Fruit fly (Drosophila melanogaster) whole organism, prepupa: ENCODE measurements around the gene AstCC.
A peak's percentile ranks its signal among the peaks of the same experiment; 100 is the strongest.

Experiments used
- Blimp-1 ChIP-seq: fragments of 200-800 bp; sonication (Bioruptor generic); optimal IDR thresholded peaks from 3 replicates; lab custom pipeline; 2017; ENCODE audit warnings: missing biosample characterization, missing genetic modification characterization, mild to moderate bottlenecking, moderate library complexity, missing genetic modification reagents
- CG11294 ChIP-seq: fragments of 200-800 bp; sonication (Bioruptor generic); IDR thresholded peaks from 2 replicates; pipeline ENCODE4 v1.3.6; 2022; ENCODE audit warnings: missing biosample characterization, missing genetic modification characterization
- CG11762 ChIP-seq: fragments of 200-800 bp; sonication (Bioruptor generic); optimal IDR thresholded peaks from 3 replicates; lab custom pipeline; 2016; ENCODE audit warnings: missing biosample characterization, missing genetic modification characterization; ENCODE audit not compliant: insufficient read depth
- CG16779 ChIP-seq: fragments of 200-800 bp; sonication (Bioruptor generic); optimal IDR thresholded peaks from 3 replicates; lab custom pipeline; 2017; ENCODE audit warnings: missing biosample characterization, mild to moderate bottlenecking, missing genetic modification characterization
- CG6792 ChIP-seq: fragments of 200-800 bp; sonication (Bioruptor generic); optimal IDR thresholded peaks from 3 replicates; lab custom pipeline; 2016; ENCODE audit warnings: missing biosample characterization, missing genetic modification characterization
- CG6854 ChIP-seq: fragments of 200-800 bp; sonication (Bioruptor generic); optimal IDR thresholded peaks from 2 replicates; lab custom pipeline; 2017; ENCODE audit warnings: missing biosample characterization, mild to moderate bottlenecking, missing genetic modification characterization
- CG8632 ChIP-seq: fragments of 200-800 bp; sonication (Bioruptor generic); optimal IDR thresholded peaks from 3 replicates; lab custom pipeline; 2016; ENCODE audit warnings: missing biosample characterization, missing genetic modification characterization
- Eip78C ChIP-seq: fragments of 200-800 bp; sonication (Bioruptor generic); peaks from one replicate; lab custom pipeline; 2016; ENCODE audit warnings: missing biosample characterization, missing genetic modification characterization
- Hr39 ChIP-seq: fragments of 200-800 bp; sonication (Bioruptor generic); optimal IDR thresholded peaks from 2 replicates; lab custom pipeline; 2016; ENCODE audit warnings: missing biosample characterization, missing genetic modification characterization
- acj6 ChIP-seq: fragments of 200-800 bp; sonication (Bioruptor generic); optimal IDR thresholded peaks from 3 replicates; lab custom pipeline; 2016; ENCODE audit warnings: missing biosample characterization, missing genetic modification characterization
- fd85E ChIP-seq: fragments of 200-800 bp; sonication (Bioruptor generic); optimal IDR thresholded peaks from 3 replicates; lab custom pipeline; 2016; ENCODE audit warnings: missing biosample characterization, missing genetic modification characterization

DNA sequence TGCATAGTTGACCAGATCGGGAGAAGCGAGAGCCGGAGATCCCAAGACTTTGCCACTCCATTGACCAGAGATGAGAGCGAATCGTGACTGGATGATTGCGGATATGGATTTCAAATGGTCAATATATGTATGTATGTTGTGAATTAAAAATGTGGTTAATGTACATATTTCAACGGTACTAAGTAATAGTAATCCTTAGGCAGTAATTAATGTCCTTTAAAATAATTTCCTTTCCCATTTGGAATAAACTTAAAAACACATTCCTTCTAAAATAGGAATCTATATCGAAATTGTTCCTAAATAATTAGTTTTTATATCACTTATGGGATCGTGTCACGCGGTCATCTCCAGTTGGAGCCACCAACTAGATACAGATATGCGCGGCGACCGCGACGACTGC is 11.1 kb downstream of the AstCC start:
- TF ChIP-seq CG8632 (GFP tag; lab: Kevin White, UChicago) (peak; percentile 10), Blimp-1 (GFP tag; lab: Kevin White, UChicago) (no peak), CG16779 (tag; lab: Kevin White, UChicago) (no peak), CG11762 (GFP tag; lab: Kevin White, UChicago) (no peak), CG6792 (peak; percentile 27), acj6 (GFP tag; lab: Kevin White, UChicago) (peak; percentile 34), fd85E (GFP tag; lab: Kevin White, UChicago) (no peak), Hr39 (GFP tag; lab: Kevin White, UChicago) (peak; percentile 2), CG11294 (GFP tag; lab: Robert Waterston, UW) (no peak), Eip78C (GFP tag; lab: Kevin White, UChicago) (peak; percentile 84), CG6854 (no peak)
